Worm (Caenorhabditis elegans) whole organism, midembryonic: Measurements from ENCODE around the gene srx-117.

Source experiments
- T22C8.4 ChIP-seq: fragments of 200-800 bp; sonication (Bioruptor generic); IDR thresholded peaks from 2 replicates; pipeline ENCODE4 v1.3.6; 2022; ENCODE audit warnings: missing genetic modification characterization, missing compliant biosample characterization
- cog-1 ChIP-seq: sonication (generic microtip); optimal IDR thresholded peaks from 2 replicates; lab custom pipeline; 2016; ENCODE audit warnings: missing genetic modification characterization, missing compliant biosample characterization
- flt-1 ChIP-seq: fragments of 200-800 bp; sonication (Bioruptor generic); IDR thresholded peaks from 2 replicates; pipeline ENCODE4 v1.3.6; 2022; ENCODE audit warnings: missing genetic modification characterization, missing compliant biosample characterization
- klf-2 ChIP-seq: fragments of 200-800 bp; sonication (Bioruptor generic); conservative IDR thresholded peaks from 2 replicates; pipeline ENCODE4 v1.3.6; 2022; ENCODE audit warnings: missing genetic modification reagents, missing genetic modification characterization, missing compliant biosample characterization
- med-1 ChIP-seq: sonication (generic microtip); optimal IDR thresholded peaks from 2 replicates; lab custom pipeline; 2017; ENCODE audit warnings: missing genetic modification characterization, mild to moderate bottlenecking, missing compliant biosample characterization, antibody characterized with exemption, missing genetic modification reagents; ENCODE audit not compliant: insufficient read depth
- ref-1 ChIP-seq: fragments of 200-800 bp; sonication (Bioruptor generic); conservative IDR thresholded peaks from 2 replicates; pipeline ENCODE4 v1.3.6; 2022; ENCODE audit warnings: missing genetic modification reagents, missing genetic modification characterization, missing compliant biosample characterization
- tab-1 ChIP-seq: fragments of 200-800 bp; sonication (Bioruptor generic); IDR thresholded peaks from 2 replicates; pipeline ENCODE4 v1.3.6; 2022; ENCODE audit warnings: missing genetic modification characterization, missing compliant biosample characterization
- ztf-23 ChIP-seq: fragments of 200-800 bp; sonication (Bioruptor generic); IDR thresholded peaks from 2 replicates; pipeline ENCODE4 v1.3.6; 2022; ENCODE audit warnings: missing genetic modification reagents, missing genetic modification characterization, missing compliant biosample characterization
- ztf-29 ChIP-seq: fragments of 200-800 bp; sonication (Bioruptor generic); IDR thresholded peaks from 2 replicates; pipeline ENCODE4 v1.3.6; 2022; ENCODE audit warnings: missing genetic modification reagents, missing genetic modification characterization, missing compliant biosample characterization

The srx-117 gene

DNA sequence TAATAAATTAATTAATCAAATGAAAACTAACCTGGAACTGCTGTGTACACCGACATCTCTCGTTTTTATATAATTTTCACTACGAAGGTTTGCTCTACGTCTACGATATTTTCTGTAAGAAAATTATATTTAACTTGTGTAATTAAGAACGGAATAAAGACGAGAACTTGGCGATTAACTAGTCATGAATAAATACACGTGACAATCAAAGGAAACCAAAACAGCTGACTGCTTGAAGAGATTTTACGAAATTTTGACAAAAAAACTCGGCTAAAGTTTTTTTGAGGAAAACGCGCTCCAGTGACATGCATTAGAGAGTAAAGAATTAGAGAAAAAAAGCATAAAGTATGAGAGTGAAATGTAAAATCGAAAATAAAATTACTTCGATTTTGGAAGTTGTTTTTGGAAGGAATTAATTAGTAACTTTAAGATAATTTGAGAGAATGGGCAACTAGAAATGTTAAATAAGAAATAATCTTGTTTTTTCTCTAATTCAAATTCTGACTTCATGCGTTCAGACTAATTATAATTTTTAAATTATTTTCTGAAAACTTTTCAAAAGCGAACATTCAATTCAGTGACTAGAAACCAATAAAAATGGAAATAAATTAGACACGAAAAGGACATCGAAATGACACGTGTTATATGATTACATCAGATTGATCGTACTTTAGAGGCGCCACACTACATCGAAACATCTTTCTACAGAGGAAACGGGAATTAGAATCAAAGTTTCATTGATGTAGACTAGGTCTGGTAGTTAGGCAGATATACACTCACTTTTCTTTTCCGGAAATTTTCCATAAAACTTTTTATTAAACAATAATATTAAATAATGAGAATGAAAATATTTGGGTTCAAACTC, 43.1 kb downstream of the srx-117 start, which contains the start of gene F25B4.7:
F25B4.7 (minus strand) TSS at position 112 of the 865 bp plus-strand sequence.
- TF ChIP-seq klf-2 (GFP tag; lab: Robert Waterston, UW) (no peak), med-1 (GFP tag; lab: Kevin White, UChicago) (no peak), cog-1 (no peak), T22C8.4 (GFP tag; lab: Robert Waterston, UW) (no peak), tab-1 (GFP tag; lab: Robert Waterston, UW) (no peak), ztf-29 (GFP tag; lab: Robert Waterston, UW) (no peak), ztf-23 (no peak), flt-1 (GFP tag; lab: Robert Waterston, UW) (no peak), ref-1 (GFP tag; lab: Robert Waterston, UW) (no peak)

DNA sequence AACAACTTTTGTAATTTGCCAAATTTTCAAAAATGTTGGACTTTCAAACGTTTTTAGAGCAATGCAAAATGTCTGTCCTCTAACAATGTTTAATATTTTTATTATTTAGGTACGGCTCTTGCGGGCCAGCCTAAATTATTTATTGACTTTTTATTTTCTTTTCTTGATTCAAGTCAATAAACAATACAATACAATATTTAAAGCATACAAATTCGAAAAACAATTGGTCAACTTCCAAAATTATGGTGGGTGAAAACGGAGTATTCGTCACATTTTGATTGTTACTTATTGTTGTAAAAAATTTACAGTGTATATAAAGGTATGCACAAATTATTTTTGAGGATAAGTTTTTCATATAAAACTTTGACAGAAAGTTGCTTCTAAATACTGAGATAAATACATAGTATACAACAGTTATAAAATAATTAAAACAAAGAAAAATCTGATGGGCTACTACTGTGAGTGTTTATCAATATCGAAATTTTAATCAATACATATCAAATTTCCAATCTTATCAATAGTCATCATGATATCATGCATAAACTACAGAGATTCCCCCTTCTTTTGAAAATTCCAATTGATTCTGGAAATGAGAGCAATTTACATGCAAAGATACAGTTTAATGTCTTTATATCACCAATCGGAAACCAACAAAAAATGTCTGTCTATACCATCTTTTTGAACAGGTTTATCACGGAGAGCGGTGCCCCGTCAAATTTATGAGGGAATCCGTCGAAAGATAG, 47.6 kb downstream of the srx-117 start, which contains the start of gene F25B4.8:
F25B4.8 (minus strand) TSS at position 51 of the 743 bp plus-strand sequence.
- TF ChIP-seq klf-2 (GFP tag; lab: Robert Waterston, UW) (no peak), ztf-29 (GFP tag; lab: Robert Waterston, UW) (no peak), flt-1 (GFP tag; lab: Robert Waterston, UW) (no peak), tab-1 (GFP tag; lab: Robert Waterston, UW) (no peak), cog-1 (no peak), ztf-23 (no peak), med-1 (GFP tag; lab: Kevin White, UChicago) (no peak), ref-1 (GFP tag; lab: Robert Waterston, UW) (no peak), T22C8.4 (GFP tag; lab: Robert Waterston, UW) (no peak)

DNA sequence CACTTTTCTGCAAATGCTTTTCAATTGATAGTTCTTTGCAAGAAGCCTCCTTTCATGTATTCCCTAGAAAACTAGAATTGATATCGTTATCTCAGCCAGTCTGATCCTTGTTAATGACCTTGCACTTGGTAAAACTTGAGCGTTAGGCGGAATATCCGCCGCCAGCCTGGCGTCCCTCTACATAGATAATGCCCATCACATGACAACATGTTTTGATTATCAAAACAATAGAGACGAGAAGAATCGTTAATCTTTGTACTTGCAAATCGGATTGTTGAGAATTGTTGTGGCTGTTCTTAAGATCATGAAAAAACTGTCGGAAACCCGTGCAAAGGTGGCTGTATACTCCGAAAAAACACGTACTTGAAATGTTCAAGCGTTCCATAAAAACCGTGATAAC, 49.3 kb downstream of the srx-117 start:
- TF ChIP-seq T22C8.4 (GFP tag; lab: Robert Waterston, UW) (no peak), klf-2 (GFP tag; lab: Robert Waterston, UW) (no peak), flt-1 (GFP tag; lab: Robert Waterston, UW) (no peak), med-1 (GFP tag; lab: Kevin White, UChicago) (no peak), ref-1 (GFP tag; lab: Robert Waterston, UW) (no peak), ztf-23 (no peak), cog-1 (no peak), tab-1 (GFP tag; lab: Robert Waterston, UW) (no peak), ztf-29 (GFP tag; lab: Robert Waterston, UW) (no peak)

ce11 chrV:5695635-5696034, 51.4 kb downstream of the srx-117 start:
- TF ChIP-seq ztf-23 (no peak), flt-1 (GFP tag; lab: Robert Waterston, UW) (no peak), ref-1 (GFP tag; lab: Robert Waterston, UW) (no peak), tab-1 (GFP tag; lab: Robert Waterston, UW) (no peak), cog-1 (no peak), T22C8.4 (GFP tag; lab: Robert Waterston, UW) (no peak), ztf-29 (GFP tag; lab: Robert Waterston, UW) (no peak), klf-2 (GFP tag; lab: Robert Waterston, UW) (no peak), med-1 (GFP tag; lab: Kevin White, UChicago) (no peak)
